Worm (Caenorhabditis elegans) whole organism, L4 larva: ENCODE measurements around the gene T24B8.4.

ENCODE experiments used
- ZK546.5 ChIP-seq, 2 experiments: sonication (generic microtip); optimal IDR thresholded peaks; 2 replicates each; lab custom pipeline; 2017; ENCODE audit warnings: missing biosample characterization in 2 of 2, missing genetic modification characterization in 2 of 2
- ceh-28 ChIP-seq: fragments of 150-350 bp; optimal IDR thresholded peaks from 2 replicates; lab custom pipeline; 2014; ENCODE audit warnings: missing biosample characterization, missing genetic modification reagents, missing genetic modification characterization
- ceh-32 ChIP-seq: sonication (generic microtip); optimal IDR thresholded peaks from 2 replicates; lab custom pipeline; 2016; ENCODE audit warnings: mild to moderate bottlenecking, missing genetic modification characterization, missing compliant biosample characterization; ENCODE audit not compliant: poor library complexity
- ceh-44 ChIP-seq: fragments of 200-800 bp; sonication (Bioruptor generic); IDR thresholded peaks from 2 replicates; pipeline ENCODE4 v1.3.6; 2022; ENCODE audit warnings: missing genetic modification reagents, missing genetic modification characterization, missing compliant biosample characterization
- cey-2 ChIP-seq: sonication (generic microtip); optimal IDR thresholded peaks from 3 replicates; lab custom pipeline; 2017; ENCODE audit warnings: missing genetic modification characterization, mild to moderate bottlenecking, missing compliant biosample characterization, antibody characterized with exemption, borderline replicate concordance; ENCODE audit not compliant: insufficient read depth
- daf-16 ChIP-seq, 3 experiments: sonication (generic microtip); optimal IDR thresholded peaks; 2 replicates each; lab custom pipeline; 2016 to 2017; ENCODE audit warnings: missing genetic modification characterization in 3 of 3, missing genetic modification reagents in 3 of 3, mild to moderate bottlenecking in 2 of 3, missing compliant biosample characterization in 2 of 3, missing biosample characterization in 1 of 3, moderate library complexity in 1 of 3
- egl-27 ChIP-seq: sonication (generic microtip); optimal IDR thresholded peaks from 3 replicates; lab custom pipeline; 2017; ENCODE audit warnings: missing biosample characterization, missing genetic modification reagents, missing genetic modification characterization
- lin-13 ChIP-seq: fragments of 150-350 bp; optimal IDR thresholded peaks from 2 replicates; lab custom pipeline; 2014; ENCODE audit warnings: missing biosample characterization, missing genetic modification reagents, missing genetic modification characterization
- nhr-11 ChIP-seq: fragments of 150-350 bp; optimal IDR thresholded peaks from 2 replicates; lab custom pipeline; 2014; ENCODE audit warnings: missing biosample characterization, missing genetic modification characterization
- nhr-237 ChIP-seq: sonication (generic microtip); optimal IDR thresholded peaks from 2 replicates; lab custom pipeline; 2017; ENCODE audit warnings: missing biosample characterization, missing genetic modification characterization
- nhr-28 ChIP-seq: fragments of 150-350 bp; optimal IDR thresholded peaks from 2 replicates; lab custom pipeline; 2014; ENCODE audit warnings: missing biosample characterization, missing genetic modification characterization
- skn-1 ChIP-seq: fragments of 150-350 bp; optimal IDR thresholded peaks from 2 replicates; lab custom pipeline; 2014; ENCODE audit warnings: missing biosample characterization, missing genetic modification characterization

DNA sequence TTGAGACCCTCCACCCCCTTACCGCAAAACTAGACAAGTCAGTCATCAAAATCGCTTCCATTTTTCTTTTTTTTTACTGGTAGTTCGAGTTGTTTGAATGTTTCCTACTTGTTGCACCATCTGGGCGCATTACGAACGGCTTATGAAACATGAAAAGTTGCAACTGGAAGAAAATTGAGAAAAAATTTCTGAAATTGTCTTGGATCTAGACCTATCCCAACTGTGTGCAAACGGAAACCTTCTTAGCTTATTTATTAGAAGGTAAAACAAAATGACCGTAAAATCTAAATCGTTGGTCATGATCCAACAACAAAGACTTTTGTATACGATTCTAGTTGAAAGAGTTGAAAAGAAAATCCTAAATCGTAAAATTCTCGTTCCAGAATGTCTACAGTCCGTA lies 3.9 kb upstream of the T24B8.4 start:
- no peak for TF ChIP-seq daf-16 (GFP tag; optimal IDR thresholded peaks at IDR 0.05; lab: Kevin White, UChicago)
- no peak for TF ChIP-seq daf-16 (tag; optimal IDR thresholded peaks at IDR 0.05; lab: Kevin White, UChicago)
- TF ChIP-seq nhr-237 (tag; lab: Kevin White, UChicago), result no peak
- TF ChIP-seq ceh-44 (GFP tag; lab: Robert Waterston, UW), result no peak
- no peak for TF ChIP-seq nhr-11
- TF ChIP-seq skn-1 (tag; lab: Kevin White, UChicago), result no peak
- TF ChIP-seq ZK546.5 (tag; optimal IDR thresholded peaks at IDR 0.05; lab: Kevin White, UChicago), result no peak
- no peak for TF ChIP-seq ceh-28
- TF ChIP-seq egl-27 (tag; lab: Kevin White, UChicago), result no peak
- TF ChIP-seq lin-13, result no peak
- TF ChIP-seq nhr-28 (tag; lab: Kevin White, UChicago), result no peak
- no peak for TF ChIP-seq cey-2 (tag; lab: Kevin White, UChicago)
- TF ChIP-seq ceh-32 (tag; lab: Kevin White, UChicago), result no peak
